Worm (Caenorhabditis elegans) whole organism, young adult: Measurements from ENCODE around the gene slc-25A10.

ENCODE experiments used
- B0019.2 ChIP-seq: fragments of 200-800 bp; sonication (Bioruptor generic); conservative IDR thresholded peaks from 2 replicates; pipeline ENCODE4 v1.3.6; 2022; ENCODE audit warnings: missing genetic modification reagents, missing genetic modification characterization, missing compliant biosample characterization
- C06A6.2 ChIP-seq: fragments of 200-800 bp; sonication (Bioruptor generic); conservative IDR thresholded peaks from 2 replicates; pipeline ENCODE4 v1.3.6; 2022; ENCODE audit warnings: missing genetic modification characterization, missing compliant biosample characterization
- F39B2.1 ChIP-seq: fragments of 200-800 bp; sonication (Bioruptor generic); IDR thresholded peaks from 2 replicates; pipeline ENCODE4 v1.3.6; 2022; ENCODE audit warnings: missing genetic modification reagents, missing genetic modification characterization, missing compliant biosample characterization
- F49E8.2 ChIP-seq: sonication (generic microtip); optimal IDR thresholded peaks from 3 replicates; lab custom pipeline; 2017; ENCODE audit warnings: missing genetic modification characterization, mild to moderate bottlenecking, missing compliant biosample characterization, antibody characterized with exemption, moderate library complexity; ENCODE audit not compliant: insufficient read depth
- F52B5.7 ChIP-seq: sonication (generic microtip); optimal IDR thresholded peaks from 2 replicates; lab custom pipeline; 2016; ENCODE audit warnings: mild to moderate bottlenecking, missing genetic modification characterization, missing compliant biosample characterization
- K12H6.12 ChIP-seq: fragments of 200-800 bp; sonication (Bioruptor generic); optimal IDR thresholded peaks from 2 replicates; lab custom pipeline; 2018; ENCODE audit warnings: mild to moderate bottlenecking, missing genetic modification characterization, missing compliant biosample characterization
- T26A5.8 ChIP-seq: sonication (generic microtip); optimal IDR thresholded peaks from 2 replicates; lab custom pipeline; 2016; ENCODE audit warnings: missing genetic modification characterization, missing compliant biosample characterization
- Y53G8AR.9 ChIP-seq: fragments of 200-800 bp; sonication (Bioruptor generic); conservative IDR thresholded peaks from 2 replicates; pipeline ENCODE4 v1.3.6; 2022; ENCODE audit warnings: missing genetic modification reagents, missing genetic modification characterization, missing compliant biosample characterization
- Y95B8A.8 ChIP-seq: fragments of 200-800 bp; sonication (Bioruptor generic); IDR thresholded peaks from 2 replicates; pipeline ENCODE4 v1.3.6; 2022; ENCODE audit warnings: missing genetic modification reagents, missing genetic modification characterization, missing compliant biosample characterization
- ZK185.1 ChIP-seq: sonication (generic microtip); optimal IDR thresholded peaks from 2 replicates; lab custom pipeline; 2016; ENCODE audit warnings: mild to moderate bottlenecking, missing genetic modification characterization, missing compliant biosample characterization; ENCODE audit not compliant: poor library complexity, severe bottlenecking
- ama-1 ChIP-seq, 3 experiments: fragments of 150-350 bp in 1 of 3; sonication (generic microtip) in 2 of 3; optimal IDR thresholded peaks; 2 replicates each; lab custom pipeline; 2014 to 2018; ENCODE audit warnings: missing biosample characterization in 2 of 3, missing genetic modification characterization in 2 of 3, missing genetic modification reagents in 2 of 3
- aptf-3 ChIP-seq: fragments of 200-800 bp; sonication (Bioruptor generic); IDR thresholded peaks from 2 replicates; pipeline ENCODE4 v1.3.6; 2022; ENCODE audit warnings: missing genetic modification characterization, missing compliant biosample characterization
- atf-7 ChIP-seq: sonication (generic microtip); optimal IDR thresholded peaks from 2 replicates; lab custom pipeline; 2017; ENCODE audit warnings: mild to moderate bottlenecking, missing genetic modification characterization, missing compliant biosample characterization
- athp-1 ChIP-seq: sonication (generic microtip); optimal IDR thresholded peaks from 2 replicates; lab custom pipeline; 2017; ENCODE audit warnings: mild to moderate bottlenecking, missing genetic modification characterization, missing compliant biosample characterization
- attf-6 ChIP-seq: fragments of 200-800 bp; sonication (Bioruptor generic); IDR thresholded peaks from 2 replicates; pipeline ENCODE4 v1.3.6; 2022; ENCODE audit warnings: missing genetic modification reagents, missing genetic modification characterization, missing compliant biosample characterization
- ccch-3 ChIP-seq: fragments of 200-800 bp; sonication (Bioruptor generic); optimal IDR thresholded peaks from 2 replicates; lab custom pipeline; 2018; ENCODE audit warnings: mild to moderate bottlenecking, missing genetic modification characterization, missing compliant biosample characterization
- cebp-1 ChIP-seq, 2 experiments: fragments of 200-800 bp in 1 of 2; sonication (Bioruptor generic) in 1 of 2; sonication (generic microtip) in 1 of 2; IDR thresholded peaks in 1 of 2; optimal IDR thresholded peaks in 1 of 2; 2 replicates each; pipeline versions ENCODE4 v1.3.6 to Lab custom; 2017 to 2022; ENCODE audit warnings: missing compliant biosample characterization in 2 of 2, missing genetic modification characterization in 2 of 2, mild to moderate bottlenecking in 1 of 2, missing genetic modification reagents in 1 of 2, moderate library complexity in 1 of 2
- ceh-27 ChIP-seq: fragments of 200-800 bp; sonication (Bioruptor generic); optimal IDR thresholded peaks from 2 replicates; lab custom pipeline; 2018; ENCODE audit warnings: mild to moderate bottlenecking, missing genetic modification characterization, moderate library complexity, missing compliant biosample characterization
- ceh-58 ChIP-seq: fragments of 200-800 bp; sonication (Bioruptor generic); IDR thresholded peaks from 2 replicates; pipeline ENCODE4 v1.3.6; 2022; ENCODE audit warnings: missing genetic modification characterization, missing compliant biosample characterization
- die-1 ChIP-seq: sonication (generic microtip); optimal IDR thresholded peaks from 2 replicates; lab custom pipeline; 2016; ENCODE audit warnings: missing genotype, mild to moderate bottlenecking, missing genetic modification characterization, missing compliant biosample characterization
- ets-4 ChIP-seq: fragments of 200-800 bp; sonication (Bioruptor generic); optimal IDR thresholded peaks from 2 replicates; lab custom pipeline; 2018; ENCODE audit warnings: mild to moderate bottlenecking, missing genetic modification characterization, missing compliant biosample characterization
- hrde-1 ChIP-seq: sonication (generic microtip); optimal IDR thresholded peaks from 2 replicates; lab custom pipeline; 2016; ENCODE audit warnings: missing genetic modification characterization, mild to moderate bottlenecking, missing compliant biosample characterization, moderate library complexity, missing genotype, missing genetic modification reagents, borderline replicate concordance
- lag-1 ChIP-seq: fragments of 200-800 bp; sonication (Bioruptor generic); IDR thresholded peaks from 2 replicates; pipeline ENCODE4 v1.3.6; 2022; ENCODE audit warnings: missing genetic modification reagents, missing genetic modification characterization, missing compliant biosample characterization
- let-526 ChIP-seq: fragments of 200-800 bp; sonication (Bioruptor generic); IDR thresholded peaks from 2 replicates; pipeline ENCODE4 v1.3.6; 2022; ENCODE audit warnings: missing genetic modification reagents, missing genetic modification characterization, missing compliant biosample characterization
- lin-26 ChIP-seq: fragments of 200-800 bp; sonication (Bioruptor generic); IDR thresholded peaks from 2 replicates; pipeline ENCODE4 v1.3.6; 2022; ENCODE audit warnings: missing genetic modification reagents, missing genetic modification characterization, missing compliant biosample characterization
- lin-35 ChIP-seq, 3 experiments: fragments of 150-350 bp in 2 of 3; sonication (generic microtip) in 1 of 3; optimal IDR thresholded peaks; 2 replicates each; lab custom pipeline; 2014 to 2018; ENCODE audit warnings: missing biosample characterization in 3 of 3, missing genetic modification characterization in 3 of 3, missing genetic modification reagents in 3 of 3
- lir-1 ChIP-seq: fragments of 200-800 bp; sonication (Bioruptor generic); conservative IDR thresholded peaks from 2 replicates; pipeline ENCODE4 v1.3.6; 2022; ENCODE audit warnings: missing genetic modification reagents, missing genetic modification characterization, missing compliant biosample characterization
- lsl-1 ChIP-seq: fragments of 200-800 bp; sonication (Bioruptor generic); optimal IDR thresholded peaks from 2 replicates; lab custom pipeline; 2018; ENCODE audit warnings: mild to moderate bottlenecking, missing genetic modification characterization, moderate library complexity, missing compliant biosample characterization
- lsy-27 ChIP-seq: sonication (generic microtip); optimal IDR thresholded peaks from 2 replicates; lab custom pipeline; 2017; ENCODE audit warnings: missing genetic modification characterization, mild to moderate bottlenecking, missing compliant biosample characterization, antibody characterized with exemption, missing genotype, borderline replicate concordance; ENCODE audit not compliant: insufficient read depth
- madf-10 ChIP-seq: sonication (generic microtip); optimal IDR thresholded peaks from 2 replicates; lab custom pipeline; 2016; ENCODE audit warnings: mild to moderate bottlenecking, missing genetic modification characterization, missing compliant biosample characterization
- mcd-1 ChIP-seq: fragments of 200-800 bp; sonication (Bioruptor generic); IDR thresholded peaks from 2 replicates; pipeline ENCODE4 v1.3.6; 2022; ENCODE audit warnings: missing genetic modification reagents, missing genetic modification characterization, missing compliant biosample characterization
- mel-28 ChIP-seq: sonication (generic microtip); optimal IDR thresholded peaks from 2 replicates; lab custom pipeline; 2016; ENCODE audit warnings: borderline replicate concordance, mild to moderate bottlenecking, missing genetic modification characterization, missing compliant biosample characterization
- mes-4 ChIP-seq: sonication (generic microtip); optimal IDR thresholded peaks from 2 replicates; lab custom pipeline; 2016; ENCODE audit warnings: missing genotype, missing genetic modification characterization, missing compliant biosample characterization
- nfya-1 ChIP-seq: sonication (generic microtip); optimal IDR thresholded peaks from 2 replicates; lab custom pipeline; 2017; ENCODE audit warnings: antibody characterized with exemption, missing compliant biosample characterization, missing genetic modification characterization, borderline replicate concordance; ENCODE audit not compliant: insufficient read depth
- nhr-120 ChIP-seq: fragments of 200-800 bp; sonication (Bioruptor generic); IDR thresholded peaks from 2 replicates; pipeline ENCODE4 v1.3.6; 2022; ENCODE audit warnings: missing genetic modification characterization, missing compliant biosample characterization
- rec-8 ChIP-seq, 2 experiments: sonication (generic microtip); optimal IDR thresholded peaks; 2 replicates each; lab custom pipeline; 2016; ENCODE audit warnings: mild to moderate bottlenecking in 2 of 2, missing genetic modification characterization in 2 of 2, missing genetic modification reagents in 2 of 2, missing genotype in 2 of 2, missing biosample characterization in 1 of 2, missing compliant biosample characterization in 1 of 2, moderate library complexity in 1 of 2
- sea-2 ChIP-seq: fragments of 200-800 bp; sonication (Bioruptor generic); IDR thresholded peaks from 2 replicates; pipeline ENCODE4 v1.3.6; 2022; ENCODE audit warnings: missing genetic modification characterization, missing compliant biosample characterization
- snpc-1.1 ChIP-seq: sonication (generic microtip); optimal IDR thresholded peaks from 2 replicates; lab custom pipeline; 2017; ENCODE audit warnings: missing genetic modification characterization, mild to moderate bottlenecking, missing compliant biosample characterization, antibody characterized with exemption, moderate library complexity, missing genotype, missing genetic modification reagents; ENCODE audit not compliant: insufficient read depth
- snpc-3.4 ChIP-seq: sonication (generic microtip); optimal IDR thresholded peaks from 2 replicates; lab custom pipeline; 2017; ENCODE audit warnings: missing genetic modification characterization, mild to moderate bottlenecking, missing compliant biosample characterization, antibody characterized with exemption, moderate library complexity, missing genotype, missing genetic modification reagents
- sptf-2 ChIP-seq: fragments of 200-800 bp; sonication (Bioruptor generic); optimal IDR thresholded peaks from 2 replicates; lab custom pipeline; 2018; ENCODE audit warnings: mild to moderate bottlenecking, missing genetic modification characterization, missing compliant biosample characterization
- tbx-9 ChIP-seq: sonication (generic microtip); optimal IDR thresholded peaks from 2 replicates; lab custom pipeline; 2016; ENCODE audit warnings: borderline replicate concordance, missing genetic modification characterization, inconsistent platforms, missing compliant biosample characterization
- tlf-1 ChIP-seq: fragments of 200-800 bp; sonication (Bioruptor generic); optimal IDR thresholded peaks from 2 replicates; lab custom pipeline; 2018; ENCODE audit warnings: mild to moderate bottlenecking, missing genetic modification characterization, missing compliant biosample characterization
- unc-130 ChIP-seq: sonication (generic microtip); optimal IDR thresholded peaks from 2 replicates; lab custom pipeline; 2016; ENCODE audit warnings: missing genetic modification reagents, missing genetic modification characterization, missing compliant biosample characterization
- zim-3 ChIP-seq: sonication (generic microtip); optimal IDR thresholded peaks from 2 replicates; lab custom pipeline; 2017; ENCODE audit warnings: mild to moderate bottlenecking, missing genetic modification characterization, moderate library complexity, missing compliant biosample characterization
- ztf-25 ChIP-seq: fragments of 200-800 bp; sonication (Bioruptor generic); IDR thresholded peaks from 2 replicates; pipeline ENCODE4 v1.3.6; 2022; ENCODE audit warnings: missing genetic modification reagents, missing genetic modification characterization, missing compliant biosample characterization
- ztf-28 ChIP-seq: fragments of 200-800 bp; sonication (Bioruptor generic); IDR thresholded peaks from 2 replicates; pipeline ENCODE4 v1.3.6; 2022; ENCODE audit warnings: missing genetic modification reagents, missing genetic modification characterization, missing compliant biosample characterization

Gene slc-25A10

DNA sequence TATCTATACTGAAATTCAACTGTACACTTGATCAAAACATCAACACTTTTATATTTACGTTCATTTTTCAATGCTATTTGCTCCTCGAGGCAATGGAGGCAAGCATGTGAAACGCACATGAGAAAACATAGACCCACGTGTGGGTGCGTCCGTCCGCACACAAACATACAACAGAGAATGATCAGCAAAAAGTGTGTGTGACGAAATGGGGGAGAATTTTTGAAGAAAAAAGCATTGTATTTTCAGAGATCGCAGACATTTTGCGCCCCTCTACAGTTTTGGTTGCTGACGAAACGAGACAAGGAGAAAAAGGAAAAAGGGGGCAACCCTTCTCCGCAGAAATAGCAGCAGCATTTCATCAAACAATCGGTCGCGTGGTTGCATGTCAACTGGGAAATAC is 24.7 kb upstream of the slc-25A10 start (continued):
- TF ChIP-seq snpc-1.1 (tag; lab: Kevin White, UChicago), result no peak
- TF ChIP-seq attf-6 (GFP tag; lab: Robert Waterston, UW), result no peak
- TF ChIP-seq cebp-1 (GFP tag; IDR thresholded peaks at IDR 0.05; lab: Robert Waterston, UW), result peak; percentile 89
- peak; percentile 96 for TF ChIP-seq cebp-1 (tag; optimal IDR thresholded peaks at IDR 0.05; lab: Kevin White, UChicago)
- TF ChIP-seq ama-1 (optimal IDR thresholded peaks at IDR 0.05; lab: Kevin White, UChicago), result no peak
- no peak for TF ChIP-seq ama-1 (GFP tag; optimal IDR thresholded peaks at IDR 0.05; lab: Kevin White, UChicago)
- no peak for TF ChIP-seq sptf-2 (GFP tag; lab: Kevin White, UChicago)
- TF ChIP-seq lag-1 (GFP tag; lab: Robert Waterston, UW), result no peak
- peak; percentile 80 for TF ChIP-seq ceh-27 (GFP tag; lab: Kevin White, UChicago)
- TF ChIP-seq F52B5.7 (tag; lab: Kevin White, UChicago), result no peak
- peak; percentile 6 for TF ChIP-seq die-1 (tag; lab: Kevin White, UChicago)
- TF ChIP-seq atf-7, result peak; percentile 81
- TF ChIP-seq zim-3 (tag; lab: Kevin White, UChicago), result no peak
- TF ChIP-seq ztf-28 (GFP tag; lab: Robert Waterston, UW), result no peak
- TF ChIP-seq Y95B8A.8 (GFP tag; lab: Robert Waterston, UW), result peak; percentile 40; the same call in 1 of the 2 replicates
- no peak for TF ChIP-seq ztf-25 (GFP tag; lab: Robert Waterston, UW)
- no peak for TF ChIP-seq rec-8 (tag; optimal IDR thresholded peaks at IDR 0.05; lab: Kevin White, UChicago)
- no peak for TF ChIP-seq nfya-1 (tag; lab: Kevin White, UChicago)
- no peak for TF ChIP-seq athp-1 (tag; lab: Kevin White, UChicago)
- peak; percentile 43 for TF ChIP-seq mcd-1 (GFP tag; lab: Robert Waterston, UW)
- no peak for TF ChIP-seq B0019.2 (GFP tag; lab: Robert Waterston, UW)
- peak in 1 of 3 experiments; percentile 48 for TF ChIP-seq lin-35 (GFP tag; optimal IDR thresholded peaks at IDR 0.05; lab: Kevin White, UChicago)
- no peak for TF ChIP-seq ceh-58 (GFP tag; lab: Robert Waterston, UW)
- no peak for TF ChIP-seq mes-4 (tag; lab: Kevin White, UChicago)
- TF ChIP-seq aptf-3 (GFP tag; lab: Robert Waterston, UW), result no peak
- TF ChIP-seq mel-28, result no peak
- no peak for TF ChIP-seq snpc-3.4 (tag; lab: Kevin White, UChicago)
- TF ChIP-seq nhr-120 (GFP tag; lab: Robert Waterston, UW), result no peak
- TF ChIP-seq lsy-27, result no peak
- TF ChIP-seq F39B2.1, result no peak
- 0 out of 2 replicates have a peak, but pooled peaks have one; percentile 51 for TF ChIP-seq Y53G8AR.9 (GFP tag; lab: Robert Waterston, UW)
- no peak for TF ChIP-seq T26A5.8
- peak; percentile 77; the same call in 1 of the 2 replicates for TF ChIP-seq let-526
- TF ChIP-seq F49E8.2, result no peak
- no peak for TF ChIP-seq lsl-1 (GFP tag; lab: Kevin White, UChicago)
- peak; percentile 83 for TF ChIP-seq C06A6.2 (GFP tag; lab: Robert Waterston, UW)
- TF ChIP-seq tlf-1 (GFP tag; lab: Kevin White, UChicago), result peak; percentile 48
- no peak for TF ChIP-seq tbx-9 (tag; lab: Kevin White, UChicago)
- peak; percentile 86 for TF ChIP-seq K12H6.12 (tag; lab: Kevin White, UChicago)
- TF ChIP-seq hrde-1 (tag; lab: Kevin White, UChicago), result no peak
- no peak for TF ChIP-seq ets-4 (GFP tag; lab: Kevin White, UChicago)
- no peak for TF ChIP-seq ccch-3 (GFP tag; lab: Kevin White, UChicago)
- TF ChIP-seq madf-10, result peak; percentile 74
- TF ChIP-seq lin-26 (GFP tag; lab: Robert Waterston, UW), result peak; percentile 51; the same call in 1 of the 2 replicates
- TF ChIP-seq unc-130 (GFP tag; lab: Kevin White, UChicago), result no peak
- TF ChIP-seq lir-1 (GFP tag; lab: Robert Waterston, UW), result no peak
- no peak for TF ChIP-seq sea-2
- TF ChIP-seq ZK185.1, result no peak
